Worm (Caenorhabditis elegans) whole organism, L1 larva: ENCODE results near the gene zyg-1.

Experiments used
- C04F5.9 ChIP-seq: sonication (generic microtip); optimal IDR thresholded peaks from 2 replicates; lab custom pipeline; 2016; ENCODE audit warnings: missing genetic modification characterization, missing compliant biosample characterization
- C16A3.4 ChIP-seq: fragments of 150-350 bp; optimal IDR thresholded peaks from 2 replicates; lab custom pipeline; 2014; ENCODE audit warnings: missing biosample characterization, missing genetic modification characterization
- F16B12.6 ChIP-seq: fragments of 150-350 bp; optimal IDR thresholded peaks from 2 replicates; lab custom pipeline; 2014; ENCODE audit warnings: missing biosample characterization, missing genetic modification characterization
- alr-1 ChIP-seq: fragments of 200-800 bp; sonication (Bioruptor generic); optimal IDR thresholded peaks from 2 replicates; lab custom pipeline; 2018; ENCODE audit warnings: borderline replicate concordance, mild to moderate bottlenecking, missing genetic modification characterization, missing compliant biosample characterization
- ceh-63 ChIP-seq: fragments of 200-800 bp; sonication (Bioruptor generic); optimal IDR thresholded peaks from 2 replicates; lab custom pipeline; 2018; ENCODE audit warnings: mild to moderate bottlenecking, missing genetic modification characterization, missing compliant biosample characterization
- ceh-8 ChIP-seq: fragments of 200-800 bp; sonication (Bioruptor generic); optimal IDR thresholded peaks from 2 replicates; lab custom pipeline; 2018; ENCODE audit warnings: mild to moderate bottlenecking, missing genetic modification characterization, moderate library complexity, missing compliant biosample characterization
- ceh-82 ChIP-seq, 3 experiments: fragments of 150-350 bp in 1 of 3; sonication (generic microtip) in 2 of 3; optimal IDR thresholded peaks; 2 replicates each; lab custom pipeline; 2014 to 2017; ENCODE audit warnings: missing biosample characterization in 3 of 3, missing genetic modification characterization in 3 of 3
- ces-1 ChIP-seq: fragments of 150-350 bp; optimal IDR thresholded peaks from 2 replicates; lab custom pipeline; 2014; ENCODE audit warnings: missing biosample characterization, missing genetic modification reagents, missing genetic modification characterization
- dpl-1 ChIP-seq, 3 experiments: fragments of 150-350 bp in 2 of 3; sonication (generic microtip) in 1 of 3; optimal IDR thresholded peaks; 2 replicates each; lab custom pipeline; 2014 to 2017; ENCODE audit warnings: missing biosample characterization in 3 of 3, missing genetic modification characterization in 3 of 3, missing genetic modification reagents in 3 of 3
- efl-1 ChIP-seq, 4 experiments: fragments of 150-350 bp; optimal IDR thresholded peaks in 3 of 4; peaks in 1 of 4; 1 replicate in 1 of 4; 2 replicates in 3 of 4; lab custom pipeline; 2014; ENCODE audit warnings: missing biosample characterization in 2 of 4, missing genetic modification characterization in 2 of 4, missing genetic modification reagents in 2 of 4
- elt-2 ChIP-seq: sonication (generic microtip); optimal IDR thresholded peaks from 2 replicates; lab custom pipeline; 2016; ENCODE audit warnings: missing genetic modification characterization, mild to moderate bottlenecking, inconsistent platforms, missing compliant biosample characterization, missing genetic modification reagents
- ets-5 ChIP-seq: fragments of 200-800 bp; sonication (Bioruptor generic); IDR thresholded peaks from 2 replicates; pipeline ENCODE4 v1.3.6; 2022; ENCODE audit warnings: missing genetic modification characterization, missing compliant biosample characterization
- fos-1 ChIP-seq: fragments of 150-350 bp; optimal IDR thresholded peaks from 2 replicates; lab custom pipeline; 2014; ENCODE audit warnings: missing biosample characterization, missing genetic modification characterization
- grh-1 ChIP-seq: fragments of 200-800 bp; sonication (Bioruptor generic); IDR thresholded peaks from 2 replicates; pipeline ENCODE4 v1.3.6; 2022; ENCODE audit warnings: missing genetic modification reagents, missing genetic modification characterization, missing compliant biosample characterization
- hlh-17 ChIP-seq: fragments of 200-800 bp; sonication (Bioruptor generic); optimal IDR thresholded peaks from 2 replicates; lab custom pipeline; 2018; ENCODE audit warnings: missing genetic modification characterization, mild to moderate bottlenecking, missing compliant biosample characterization, moderate library complexity, borderline replicate concordance
- hlh-4 ChIP-seq: sonication (generic microtip); optimal IDR thresholded peaks from 2 replicates; lab custom pipeline; 2016; ENCODE audit warnings: mild to moderate bottlenecking, missing genetic modification characterization, missing compliant biosample characterization
- isw-1 ChIP-seq: fragments of 200-800 bp; sonication (Bioruptor generic); IDR thresholded peaks from 2 replicates; pipeline ENCODE4 v1.3.6; 2022; ENCODE audit warnings: missing genetic modification characterization, missing compliant biosample characterization
- jun-1 ChIP-seq: fragments of 150-350 bp; optimal IDR thresholded peaks from 2 replicates; lab custom pipeline; 2014; ENCODE audit warnings: missing biosample characterization, missing genetic modification reagents, missing genetic modification characterization
- lin-13 ChIP-seq: fragments of 150-350 bp; optimal IDR thresholded peaks from 2 replicates; lab custom pipeline; 2014; ENCODE audit warnings: missing biosample characterization, missing genetic modification reagents, missing genetic modification characterization
- lin-35 ChIP-seq, 2 experiments: fragments of 150-350 bp; optimal IDR thresholded peaks; 2 replicates each; lab custom pipeline; 2014; ENCODE audit warnings: missing biosample characterization in 2 of 2, missing genetic modification characterization in 2 of 2, missing genetic modification reagents in 2 of 2
- lir-3 ChIP-seq: sonication (generic microtip); optimal IDR thresholded peaks from 2 replicates; lab custom pipeline; 2016; ENCODE audit warnings: mild to moderate bottlenecking, missing genetic modification characterization, moderate library complexity, missing compliant biosample characterization; ENCODE audit not compliant: poor library complexity
- lsy-2 ChIP-seq, 2 experiments: fragments of 150-350 bp; optimal IDR thresholded peaks; 2 replicates each; lab custom pipeline; 2014; ENCODE audit warnings: missing biosample characterization in 2 of 2, missing genetic modification characterization in 2 of 2
- mab-9 ChIP-seq: fragments of 200-800 bp; sonication (Bioruptor generic); IDR thresholded peaks from 2 replicates; pipeline ENCODE4 v1.3.6; 2022; ENCODE audit warnings: missing genetic modification reagents, missing genetic modification characterization, missing compliant biosample characterization
- mep-1 ChIP-seq: fragments of 150-350 bp; optimal IDR thresholded peaks from 2 replicates; lab custom pipeline; 2014; ENCODE audit warnings: missing biosample characterization, missing genetic modification characterization
- nhr-12 ChIP-seq: sonication (generic microtip); optimal IDR thresholded peaks from 2 replicates; lab custom pipeline; 2017; ENCODE audit warnings: missing biosample characterization, missing genetic modification characterization
- nhr-19 ChIP-seq: fragments of 200-800 bp; sonication (Bioruptor generic); conservative IDR thresholded peaks from 2 replicates; pipeline ENCODE4 v1.3.6; 2022; ENCODE audit warnings: missing genetic modification characterization, missing compliant biosample characterization
- nhr-237 ChIP-seq: fragments of 150-350 bp; optimal IDR thresholded peaks from 2 replicates; lab custom pipeline; 2014; ENCODE audit warnings: missing biosample characterization, missing genetic modification characterization
- nhr-47 ChIP-seq: sonication (generic microtip); optimal IDR thresholded peaks from 2 replicates; lab custom pipeline; 2016; ENCODE audit warnings: mild to moderate bottlenecking, missing genetic modification characterization, moderate library complexity, missing compliant biosample characterization
- nhr-71 ChIP-seq: sonication (generic microtip); optimal IDR thresholded peaks from 2 replicates; lab custom pipeline; 2016; ENCODE audit warnings: mild to moderate bottlenecking, missing genetic modification characterization, moderate library complexity, missing compliant biosample characterization
- nhr-77 ChIP-seq: fragments of 150-350 bp; optimal IDR thresholded peaks from 2 replicates; lab custom pipeline; 2014; ENCODE audit warnings: missing biosample characterization, missing genetic modification characterization
- pax-3 ChIP-seq: fragments of 200-800 bp; sonication (Bioruptor generic); optimal IDR thresholded peaks from 2 replicates; lab custom pipeline; 2018; ENCODE audit warnings: mild to moderate bottlenecking, missing genetic modification characterization, moderate library complexity, missing compliant biosample characterization
- rnt-1 ChIP-seq: sonication (generic microtip); optimal IDR thresholded peaks from 2 replicates; lab custom pipeline; 2016; ENCODE audit warnings: mild to moderate bottlenecking, missing genetic modification characterization, moderate library complexity, missing compliant biosample characterization
- skn-1 ChIP-seq: fragments of 150-350 bp; optimal IDR thresholded peaks from 2 replicates; lab custom pipeline; 2014; ENCODE audit warnings: missing biosample characterization, missing genetic modification characterization
- snpc-4 ChIP-seq: fragments of 150-350 bp; optimal IDR thresholded peaks from 2 replicates; lab custom pipeline; 2014; ENCODE audit warnings: missing biosample characterization, missing genetic modification characterization
- sup-37 ChIP-seq: fragments of 200-800 bp; sonication (Bioruptor generic); optimal IDR thresholded peaks from 2 replicates; lab custom pipeline; 2018; ENCODE audit warnings: mild to moderate bottlenecking, missing genetic modification characterization, missing compliant biosample characterization
- tbx-2 ChIP-seq: sonication (generic microtip); optimal IDR thresholded peaks from 2 replicates; lab custom pipeline; 2016; ENCODE audit warnings: missing genetic modification characterization, missing compliant biosample characterization
- unc-130 ChIP-seq: fragments of 150-350 bp; optimal IDR thresholded peaks from 2 replicates; lab custom pipeline; 2017; ENCODE audit warnings: missing biosample characterization, missing genetic modification characterization, inconsistent platforms
- unc-30 ChIP-seq: sonication (generic microtip); optimal IDR thresholded peaks from 2 replicates; lab custom pipeline; 2017; ENCODE audit warnings: missing biosample characterization, missing genetic modification characterization
- unc-62 ChIP-seq: fragments of 150-350 bp; optimal IDR thresholded peaks from 2 replicates; lab custom pipeline; 2014; ENCODE audit warnings: missing biosample characterization, missing genetic modification reagents, missing genetic modification characterization
- unc-86 ChIP-seq: sonication (generic microtip); optimal IDR thresholded peaks from 2 replicates; lab custom pipeline; 2016; ENCODE audit warnings: missing genetic modification characterization, missing compliant biosample characterization
- vab-15 ChIP-seq: sonication (generic microtip); optimal IDR thresholded peaks from 2 replicates; lab custom pipeline; 2017; ENCODE audit warnings: missing genotype, mild to moderate bottlenecking, missing genetic modification characterization, missing compliant biosample characterization
- zag-1 ChIP-seq: fragments of 150-350 bp; optimal IDR thresholded peaks from 2 replicates; lab custom pipeline; 2014; ENCODE audit warnings: missing biosample characterization, missing genetic modification characterization

Gene zyg-1

DNA sequence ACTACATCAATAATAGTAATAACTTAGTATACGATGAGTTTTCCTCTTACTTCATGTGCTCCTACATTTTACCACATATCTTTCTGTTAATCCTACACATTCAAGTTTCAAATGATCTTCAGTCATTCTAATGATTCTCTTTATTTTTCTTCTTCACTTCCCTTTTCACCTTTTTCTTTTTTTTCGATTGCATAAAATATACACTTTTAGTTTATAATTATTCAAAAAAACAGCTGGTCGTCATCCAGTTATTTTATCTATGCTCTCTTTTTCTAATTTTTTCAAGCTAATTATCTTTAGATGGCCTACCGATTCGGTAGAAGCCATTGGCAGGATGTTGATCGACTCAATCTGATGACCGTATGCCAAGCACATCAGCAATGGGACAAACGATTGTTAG, 4.7 kb downstream of the zyg-1 start, which contains the start of gene F59E12.1:
Gene F59E12.1 (plus strand): TSS at position 301 of the 400 bp plus-strand sequence.
- TF ChIP-seq ceh-8 (no peak), ceh-63 (no peak), fos-1 (no peak), hlh-17 (no peak), dpl-1 (GFP tag; optimal IDR thresholded peaks at IDR 0.05; lab: Kevin White, UChicago) (no peak), elt-2 (tag; lab: Kevin White, UChicago) (no peak), lin-13 (no peak), ces-1 (GFP tag; lab: Kevin White, UChicago) (no peak), nhr-77 (tag; lab: Kevin White, UChicago) (no peak), grh-1 (no peak), rnt-1 (tag; lab: Kevin White, UChicago) (no peak), sup-37 (no peak)

DNA sequence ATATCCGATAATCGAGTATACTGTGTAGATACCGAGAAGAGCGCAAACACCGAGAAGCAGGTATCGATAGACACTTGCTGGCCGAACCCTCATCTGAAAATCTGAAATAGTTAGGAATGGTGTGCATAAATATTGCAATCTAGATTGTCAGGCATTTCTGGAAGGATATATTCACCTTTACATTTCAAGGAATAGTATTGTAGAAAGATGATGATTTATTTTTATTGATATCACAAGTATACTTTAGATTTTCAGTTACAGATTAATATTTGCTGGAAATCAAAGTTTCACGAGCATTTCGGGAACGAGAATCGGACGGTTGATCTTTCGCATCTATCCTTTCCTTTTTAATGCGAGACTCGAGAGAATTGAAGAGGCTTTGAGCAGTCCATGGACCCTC, 10.1 kb downstream of the zyg-1 start, which contains the start of gene fut-3:
Gene fut-3 (minus strand): TSS at position 101 of the 400 bp plus-strand sequence.
- TF ChIP-seq efl-1 (optimal IDR thresholded peaks at IDR 0.05; lab: Kevin White, UChicago) = no peak
- TF ChIP-seq efl-1 (GFP tag; optimal IDR thresholded peaks at IDR 0.05 in 1 of 2; lab: Kevin White, UChicago) = peak in 1 of 2 experiments; percentile 39
- no peak for TF ChIP-seq C04F5.9
- no peak for TF ChIP-seq unc-86 (tag; lab: Kevin White, UChicago)
- TF ChIP-seq, all 84 proteins: peak for 1

DNA sequence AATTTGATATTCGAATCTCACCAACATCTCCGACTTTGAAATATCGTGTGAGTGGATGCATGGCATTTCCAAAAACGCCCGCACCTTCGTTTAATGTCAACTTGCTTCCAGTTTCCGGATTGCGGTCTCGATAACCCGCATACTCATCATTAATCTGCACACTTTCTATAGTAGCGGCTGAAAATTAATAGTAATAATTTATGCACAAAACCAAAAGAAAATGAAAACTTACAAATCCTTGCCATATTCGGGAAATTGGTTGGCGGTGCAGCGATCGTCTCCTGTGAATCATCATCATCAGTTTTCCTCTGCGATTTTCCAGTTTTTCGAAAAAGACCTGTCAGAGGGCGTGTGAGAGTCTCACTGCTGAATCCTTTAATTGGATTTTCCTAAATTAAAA, 10.6 kb downstream of the zyg-1 start:
- TF ChIP-seq unc-130 (tag; lab: Kevin White, UChicago) (no peak), nhr-77 (tag; lab: Kevin White, UChicago) (no peak), lir-3 (tag; lab: Kevin White, UChicago) (no peak), mab-9 (GFP tag; lab: Robert Waterston, UW) (peak; percentile 27; the same call in 1 of the 2 replicates), elt-2 (tag; lab: Kevin White, UChicago) (no peak), ceh-82 (tag; optimal IDR thresholded peaks at IDR 0.05; lab: Kevin White, UChicago) (no peak)

DNA sequence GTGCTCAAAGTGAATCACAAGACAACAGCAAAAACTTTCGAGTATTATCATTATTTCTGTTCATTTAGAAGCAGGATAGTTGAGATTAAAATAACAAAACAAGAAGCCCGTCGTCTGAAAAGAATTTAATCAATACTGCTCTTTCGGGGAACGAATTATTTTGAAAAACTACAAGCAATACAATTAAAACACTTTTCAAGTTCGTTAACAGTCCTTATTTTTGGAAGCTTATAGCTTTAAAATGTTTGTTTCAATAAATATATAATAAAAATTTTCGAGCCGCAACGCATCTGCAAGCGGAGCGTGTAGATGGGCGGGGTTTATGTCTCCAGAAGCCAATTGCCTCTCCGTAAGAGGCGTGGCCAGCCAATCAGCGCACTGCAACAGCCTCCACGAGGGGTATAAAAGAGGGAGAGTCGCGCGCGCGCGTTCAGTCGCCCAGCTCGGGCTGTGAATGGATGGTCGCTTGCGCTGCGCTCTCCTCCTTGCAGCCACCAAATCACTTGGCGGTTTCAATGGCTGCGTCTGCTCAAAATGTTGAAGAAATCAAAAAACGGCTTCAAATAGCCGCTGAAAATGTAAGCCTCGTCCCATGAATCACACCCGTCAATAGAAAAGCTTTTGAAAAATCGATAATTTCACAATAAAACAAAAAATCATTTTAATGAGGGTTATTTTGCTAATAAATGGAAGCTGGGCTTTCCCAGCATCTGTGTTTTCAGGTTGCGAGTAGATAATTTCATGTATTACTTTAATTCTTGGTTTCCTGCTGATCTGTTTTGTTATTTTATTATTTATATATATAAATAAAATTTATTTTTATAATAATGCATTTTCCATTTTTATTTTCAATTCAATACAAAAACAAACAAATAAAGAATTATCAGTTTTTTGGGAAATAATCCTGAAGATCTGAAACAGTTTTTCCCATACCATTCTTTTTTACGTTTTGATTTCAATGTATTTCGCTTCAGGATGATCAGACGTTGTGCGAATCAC, 11.5 kb downstream of the zyg-1 start, which contains the start of the genes ift-43 and mdt-26:
Gene ift-43 (minus strand): TSS at position 51 of the 999 bp plus-strand sequence.
Gene mdt-26 (plus strand): TSS at position 446 of the 999 bp plus-strand sequence.
- peak; percentile 81 for TF ChIP-seq nhr-19 (GFP tag; lab: Robert Waterston, UW)
- peak; percentile 15 for TF ChIP-seq ceh-63
- TF ChIP-seq snpc-4 = peak; percentile 58
- peak; percentile 76 for TF ChIP-seq C16A3.4
- peak; percentile 94 for TF ChIP-seq nhr-47 (tag; lab: Kevin White, UChicago)
- peak; percentile 93 for TF ChIP-seq nhr-71
- TF ChIP-seq efl-1 (optimal IDR thresholded peaks at IDR 0.05; lab: Kevin White, UChicago) = peak; percentile 68 to 74
- peak; percentile 64 to 96 for TF ChIP-seq efl-1 (GFP tag; optimal IDR thresholded peaks at IDR 0.05 in 1 of 2; lab: Kevin White, UChicago)
- peak; percentile 77 to 79 for TF ChIP-seq lin-35 (GFP tag; optimal IDR thresholded peaks at IDR 0.05; lab: Kevin White, UChicago)
- peak; percentile 89 for TF ChIP-seq isw-1 (GFP tag; lab: Robert Waterston, UW)
- peak; percentile 80 for TF ChIP-seq mab-9 (GFP tag; lab: Robert Waterston, UW)
- TF ChIP-seq F16B12.6 (tag; lab: Kevin White, UChicago) = peak; percentile 48
- peak; percentile 74 for TF ChIP-seq nhr-237
- TF ChIP-seq unc-62 (GFP tag; lab: Kevin White, UChicago) = no peak
- TF ChIP-seq unc-86 (tag; lab: Kevin White, UChicago) = peak; percentile 88
- TF ChIP-seq hlh-4 (tag; lab: Kevin White, UChicago) = peak; percentile 20
- peak; percentile 74 for TF ChIP-seq mep-1 (tag; lab: Kevin White, UChicago)
- no peak for TF ChIP-seq nhr-12 (tag; lab: Kevin White, UChicago)
- peak; percentile 84 for TF ChIP-seq skn-1 (tag; lab: Kevin White, UChicago)
- TF ChIP-seq zag-1 = no peak
- no peak for TF ChIP-seq ets-5 (GFP tag; lab: Robert Waterston, UW)
- no peak for TF ChIP-seq alr-1 (tag; lab: Kevin White, UChicago)
- TF ChIP-seq lsy-2 (tag; optimal IDR thresholded peaks at IDR 0.05; lab: Kevin White, UChicago) = peak; percentile 83 to 90
- TF ChIP-seq unc-30 (tag; lab: Kevin White, UChicago) = no peak
- peak; percentile 82 for TF ChIP-seq jun-1 (tag; lab: Kevin White, UChicago)
- peak; percentile 78 for TF ChIP-seq rnt-1 (tag; lab: Kevin White, UChicago)
- peak; percentile 53 for TF ChIP-seq pax-3 (tag; lab: Kevin White, UChicago)
- no peak for TF ChIP-seq fos-1
- no peak for TF ChIP-seq vab-15 (tag; lab: Kevin White, UChicago)
- peak; percentile 57 for TF ChIP-seq elt-2 (tag; lab: Kevin White, UChicago)
- TF ChIP-seq lin-13 = peak; percentile 67
- peak; percentile 92 for TF ChIP-seq tbx-2 (tag; lab: Kevin White, UChicago)
